Worm (Caenorhabditis elegans) whole organism, L3 larva: ENCODE measurements around the gene B0280.9.

Source experiments
- aly-2 ChIP-seq: fragments of 150-350 bp; optimal IDR thresholded peaks from 2 replicates; lab custom pipeline; 2014; ENCODE audit warnings: missing biosample characterization, missing genetic modification characterization
- ama-1 ChIP-seq: fragments of 150-350 bp; optimal IDR thresholded peaks from 2 replicates; lab custom pipeline; 2018
- elt-2 ChIP-seq: sonication (generic microtip); optimal IDR thresholded peaks from 2 replicates; lab custom pipeline; 2016; ENCODE audit warnings: missing genetic modification reagents, mild to moderate bottlenecking, missing genetic modification characterization, missing compliant biosample characterization
- elt-3 ChIP-seq, 3 experiments: fragments of 150-350 bp in 1 of 3; sonication (generic microtip) in 2 of 3; optimal IDR thresholded peaks; 2 replicates in 2 of 3; 4 replicates in 1 of 3; lab custom pipeline; 2014 to 2017; ENCODE audit warnings: missing biosample characterization in 3 of 3, missing genetic modification characterization in 3 of 3
- jun-1 ChIP-seq: fragments of 150-350 bp; optimal IDR thresholded peaks from 2 replicates; lab custom pipeline; 2014; ENCODE audit warnings: missing biosample characterization, missing genetic modification reagents, missing genetic modification characterization
- lsy-12 ChIP-seq: sonication (generic microtip); optimal IDR thresholded peaks from 2 replicates; lab custom pipeline; 2016; ENCODE audit warnings: mild to moderate bottlenecking, missing genetic modification characterization, missing compliant biosample characterization
- nfya-1 ChIP-seq: sonication (generic microtip); optimal IDR thresholded peaks from 2 replicates; lab custom pipeline; 2017; ENCODE audit warnings: missing genetic modification characterization, mild to moderate bottlenecking, missing compliant biosample characterization, antibody characterized with exemption, moderate library complexity; ENCODE audit not compliant: insufficient read depth
- nhr-12 ChIP-seq: fragments of 150-350 bp; optimal IDR thresholded peaks from 2 replicates; lab custom pipeline; 2014; ENCODE audit warnings: missing biosample characterization, missing genetic modification characterization
- nhr-28 ChIP-seq: fragments of 150-350 bp; optimal IDR thresholded peaks from 2 replicates; lab custom pipeline; 2014; ENCODE audit warnings: missing biosample characterization, missing genetic modification characterization
- nhr-76 ChIP-seq: fragments of 150-350 bp; sonication (generic microtip); optimal IDR thresholded peaks from 5 replicates; lab custom pipeline; 2014; ENCODE audit warnings: missing biosample characterization, missing genetic modification characterization
- pha-4 ChIP-seq: fragments of 150-350 bp; optimal IDR thresholded peaks from 2 replicates; lab custom pipeline; 2014; ENCODE audit warnings: missing biosample characterization, missing genetic modification reagents, missing genetic modification characterization
- unc-62 ChIP-seq: fragments of 150-350 bp; sonication (generic microtip); optimal IDR thresholded peaks from 4 replicates; lab custom pipeline; 2014; ENCODE audit warnings: missing biosample characterization, missing genetic modification reagents, missing genetic modification characterization

- TF ChIP-seq jun-1 (tag; lab: Kevin White, UChicago) = no peak
- TF ChIP-seq elt-2 = no peak
- TF ChIP-seq nhr-12 (tag; lab: Kevin White, UChicago) = no peak
- no peak for TF ChIP-seq nhr-76 (tag; lab: Kevin White, UChicago)
- TF ChIP-seq lsy-12 (tag; lab: Kevin White, UChicago) = no peak
- no peak for TF ChIP-seq ama-1 (lab: Kevin White, UChicago)
- no peak for TF ChIP-seq nfya-1
- TF ChIP-seq nhr-28 (tag; lab: Kevin White, UChicago) = no peak
- TF ChIP-seq pha-4 (tag; lab: Kevin White, UChicago) = no peak
- no peak for TF ChIP-seq aly-2 (tag; lab: Kevin White, UChicago)
- TF ChIP-seq elt-3 (tag; optimal IDR thresholded peaks at IDR 0.05; lab: Kevin White, UChicago) = no peak
- no peak for TF ChIP-seq unc-62
Observed at ce11 chrIII:7095156-7095555, 27.5 kb downstream of the B0280.9 start, which contains the start of gene nhr-9.
